Fruit fly (Drosophila melanogaster) whole organism, embryonic: ENCODE data around the gene CG12182.
A peak's percentile ranks its signal among the peaks of the same experiment; 100 is the strongest.

Source experiments
- Atf-2 ChIP-seq: fragments of 200-800 bp; sonication (Bioruptor generic); optimal IDR thresholded peaks from 2 replicates; lab custom pipeline; 2016; ENCODE audit warnings: missing biosample characterization, missing genetic modification characterization
- Bdp1 ChIP-seq: fragments of 200-800 bp; sonication (Bioruptor generic); optimal IDR thresholded peaks from 3 replicates; lab custom pipeline; 2016; ENCODE audit warnings: missing biosample characterization, missing genetic modification characterization
- Blimp-1 ChIP-seq: fragments of 200-800 bp; sonication (Bioruptor generic); optimal IDR thresholded peaks from 3 replicates; lab custom pipeline; 2018; ENCODE audit warnings: missing biosample characterization, missing genetic modification characterization, mild to moderate bottlenecking, moderate library complexity, missing genetic modification reagents
- CG10274 ChIP-seq: fragments of 200-800 bp; sonication (Bioruptor generic); optimal IDR thresholded peaks from 3 replicates; lab custom pipeline; 2017; ENCODE audit warnings: missing biosample characterization, mild to moderate bottlenecking, missing genetic modification characterization
- CG10543 ChIP-seq: fragments of 200-800 bp; sonication (Bioruptor generic); optimal IDR thresholded peaks from 3 replicates; lab custom pipeline; 2017; ENCODE audit warnings: missing biosample characterization, mild to moderate bottlenecking, missing genetic modification characterization, moderate library complexity
- CG11504 ChIP-seq: fragments of 200-800 bp; sonication (Bioruptor generic); optimal IDR thresholded peaks from 3 replicates; lab custom pipeline; 2019; ENCODE audit warnings: missing biosample characterization, mild to moderate bottlenecking, missing genetic modification characterization, moderate library complexity
- CG11723 ChIP-seq: fragments of 200-800 bp; sonication (Bioruptor generic); optimal IDR thresholded peaks from 2 replicates; lab custom pipeline; 2017; ENCODE audit warnings: missing biosample characterization, mild to moderate bottlenecking, missing genetic modification characterization
- CG12104 ChIP-seq: fragments of 200-800 bp; sonication (Bioruptor generic); optimal IDR thresholded peaks from 3 replicates; lab custom pipeline; 2016; ENCODE audit warnings: missing biosample characterization, missing genetic modification characterization
- CG14667 ChIP-seq: fragments of 200-800 bp; sonication (Bioruptor generic); IDR thresholded peaks from 2 replicates; pipeline ENCODE4 v1.3.6; 2022; ENCODE audit warnings: missing biosample characterization, missing genetic modification characterization
- CG15479 ChIP-seq: fragments of 200-800 bp; sonication (Bioruptor generic); optimal IDR thresholded peaks from 3 replicates; lab custom pipeline; 2019; ENCODE audit warnings: missing biosample characterization, mild to moderate bottlenecking, missing genetic modification characterization, moderate library complexity
- CG17361 ChIP-seq: fragments of 200-800 bp; sonication (Bioruptor generic); IDR thresholded peaks from 3 replicates; pipeline ENCODE4 v1.3.6; 2022; ENCODE audit warnings: missing biosample characterization, missing genetic modification characterization
- CG17612 ChIP-seq: fragments of 200-800 bp; sonication (Bioruptor generic); IDR thresholded peaks from 2 replicates; pipeline ENCODE4 v1.3.6; 2022; ENCODE audit warnings: missing biosample characterization, missing genetic modification characterization
- CG18619 ChIP-seq: fragments of 200-800 bp; sonication (Bioruptor generic); optimal IDR thresholded peaks from 3 replicates; lab custom pipeline; 2017; ENCODE audit warnings: missing biosample characterization, mild to moderate bottlenecking, missing genetic modification characterization
- CG4820 ChIP-seq: fragments of 200-800 bp; sonication (Bioruptor generic); optimal IDR thresholded peaks from 3 replicates; lab custom pipeline; 2016; ENCODE audit warnings: missing biosample characterization, missing genetic modification characterization
- CG7372 ChIP-seq: fragments of 200-800 bp; sonication (Bioruptor generic); IDR thresholded peaks from 2 replicates; pipeline ENCODE4 v1.3.6; 2022; ENCODE audit warnings: missing biosample characterization, missing genetic modification characterization
- CG8089 ChIP-seq: fragments of 200-800 bp; sonication (Bioruptor generic); optimal IDR thresholded peaks from 3 replicates; lab custom pipeline; 2016; ENCODE audit warnings: missing biosample characterization, missing genetic modification characterization
- CG8290 ChIP-seq, 3 experiments: fragments of 200-800 bp; sonication (Bioruptor generic); optimal IDR thresholded peaks; 2 replicates each; lab custom pipeline; 2016 to 2019; ENCODE audit warnings: missing biosample characterization in 3 of 3, missing genetic modification characterization in 3 of 3, mild to moderate bottlenecking in 2 of 3, moderate library complexity in 1 of 3
- CG9609 ChIP-seq: fragments of 200-800 bp; sonication (Bioruptor generic); optimal IDR thresholded peaks from 3 replicates; lab custom pipeline; 2016; ENCODE audit warnings: missing biosample characterization, missing genetic modification characterization
- Dfd ChIP-seq, 2 experiments: fragments of >200 bp; optimal IDR thresholded peaks; 2 replicates each; lab custom pipeline; 2017; ENCODE audit warnings: missing biosample characterization in 2 of 2, missing genetic modification characterization in 2 of 2
- Dip3 ChIP-seq: fragments of 200-800 bp; sonication (Bioruptor generic); optimal IDR thresholded peaks from 3 replicates; lab custom pipeline; 2016; ENCODE audit warnings: missing biosample characterization, missing genetic modification characterization
- E2f2 ChIP-seq: fragments of 200-800 bp; sonication (Bioruptor generic); IDR thresholded peaks from 2 replicates; pipeline ENCODE4 v1.3.6; 2022; ENCODE audit warnings: missing biosample characterization, missing genetic modification characterization
- HLH4C ChIP-seq: fragments of 200-800 bp; sonication (Bioruptor generic); IDR thresholded peaks from 3 replicates; pipeline ENCODE4 v1.3.6; 2022; ENCODE audit warnings: missing biosample characterization, missing genetic modification characterization; ENCODE audit not compliant: partially characterized antibody
- Kr ChIP-seq: fragments of 200-800 bp; sonication (Bioruptor generic); optimal IDR thresholded peaks from 2 replicates; lab custom pipeline; 2017; ENCODE audit warnings: missing biosample characterization, mild to moderate bottlenecking, missing genetic modification characterization
- Lhr ChIP-seq: fragments of 200-800 bp; sonication (Bioruptor generic); optimal IDR thresholded peaks from 3 replicates; lab custom pipeline; 2017; ENCODE audit warnings: mild to moderate bottlenecking, missing biosample characterization, missing genetic modification reagents, missing genetic modification characterization
- Oli ChIP-seq: fragments of 200-800 bp; sonication (Bioruptor generic); optimal IDR thresholded peaks from 2 replicates; lab custom pipeline; 2018; ENCODE audit warnings: missing biosample characterization, mild to moderate bottlenecking, missing genetic modification characterization, moderate library complexity
- Ravus ChIP-seq: fragments of 200-800 bp; sonication (Bioruptor generic); IDR thresholded peaks from 2 replicates; pipeline ENCODE4 v1.3.6; 2022; ENCODE audit warnings: missing biosample characterization, missing genetic modification characterization
- Six4 ChIP-seq: fragments of 200-800 bp; sonication (Bioruptor generic); optimal IDR thresholded peaks from 2 replicates; lab custom pipeline; 2016; ENCODE audit warnings: missing biosample characterization, missing genetic modification characterization
- Sox100B ChIP-seq: fragments of 200-800 bp; sonication (Bioruptor generic); optimal IDR thresholded peaks from 3 replicates; lab custom pipeline; 2018; ENCODE audit warnings: missing biosample characterization, mild to moderate bottlenecking, missing genetic modification characterization
- TFAM ChIP-seq: fragments of 200-800 bp; sonication (Bioruptor generic); optimal IDR thresholded peaks from 2 replicates; lab custom pipeline; 2017; ENCODE audit warnings: missing biosample characterization, missing genetic modification characterization, inconsistent platforms
- Xbp1 ChIP-seq: fragments of 200-800 bp; sonication (Bioruptor generic); optimal IDR thresholded peaks from 3 replicates; lab custom pipeline; 2016; ENCODE audit warnings: missing biosample characterization, mild to moderate bottlenecking, missing genetic modification characterization
- chm ChIP-seq: fragments of 200-800 bp; sonication (Bioruptor generic); IDR thresholded peaks from 2 replicates; pipeline ENCODE4 v1.3.6; 2022; ENCODE audit warnings: missing biosample characterization, missing genetic modification characterization
- corto ChIP-seq: fragments of 200-800 bp; sonication (Bioruptor generic); optimal IDR thresholded peaks from 2 replicates; lab custom pipeline; 2016; ENCODE audit warnings: missing biosample characterization, mild to moderate bottlenecking, missing genetic modification characterization, moderate library complexity
- danr ChIP-seq: fragments of 200-800 bp; sonication (Bioruptor generic); IDR thresholded peaks from 2 replicates; pipeline ENCODE4 v1.3.6; 2022; ENCODE audit warnings: missing biosample characterization, missing genetic modification characterization
- emc ChIP-seq: fragments of 200-800 bp; sonication (Bioruptor generic); optimal IDR thresholded peaks from 2 replicates; lab custom pipeline; 2016; ENCODE audit warnings: missing biosample characterization, missing genetic modification characterization
- gce ChIP-seq: fragments of 200-800 bp; sonication (Bioruptor generic); IDR thresholded peaks from 3 replicates; pipeline ENCODE4 v1.3.6; 2022; ENCODE audit warnings: missing biosample characterization, missing genetic modification characterization
- gcm2 ChIP-seq: fragments of 200-800 bp; sonication (Bioruptor generic); optimal IDR thresholded peaks from 2 replicates; lab custom pipeline; 2016; ENCODE audit warnings: missing biosample characterization, missing genetic modification characterization
- gsb ChIP-seq: fragments of 200-800 bp; sonication (Bioruptor generic); IDR thresholded peaks from 2 replicates; pipeline ENCODE4 v1.3.6; 2022; ENCODE audit warnings: missing biosample characterization, missing genetic modification characterization
- ind ChIP-seq: fragments of 200-800 bp; sonication (Bioruptor generic); optimal IDR thresholded peaks from 3 replicates; lab custom pipeline; 2016; ENCODE audit warnings: missing biosample characterization, missing genetic modification characterization
- kay ChIP-seq: fragments of 200-800 bp; sonication (Bioruptor generic); optimal IDR thresholded peaks from 2 replicates; lab custom pipeline; 2016; ENCODE audit warnings: missing biosample characterization, missing genetic modification characterization
- ken ChIP-seq: fragments of 200-800 bp; sonication (Bioruptor generic); IDR thresholded peaks from 3 replicates; pipeline ENCODE4 v1.3.6; 2022; ENCODE audit warnings: missing biosample characterization, missing genetic modification characterization
- otp ChIP-seq: fragments of 200-800 bp; sonication (Bioruptor generic); IDR thresholded peaks from 3 replicates; pipeline ENCODE4, ENCODE4 v1.3.6; 2022; ENCODE audit warnings: missing biosample characterization, missing genetic modification characterization
- pros ChIP-seq: fragments of 200-800 bp; sonication (Bioruptor generic); optimal IDR thresholded peaks from 3 replicates; lab custom pipeline; 2019; ENCODE audit warnings: missing biosample characterization, mild to moderate bottlenecking, missing genetic modification characterization, moderate library complexity
- pzg ChIP-seq: fragments of 200-800 bp; sonication (Bioruptor generic); optimal IDR thresholded peaks from 3 replicates; lab custom pipeline; 2018; ENCODE audit warnings: missing biosample characterization, mild to moderate bottlenecking, missing genetic modification characterization, moderate library complexity
- rib ChIP-seq: fragments of 200-800 bp; sonication (Bioruptor generic); IDR thresholded peaks from 2 replicates; pipeline ENCODE4 v1.3.6; 2022; ENCODE audit warnings: missing biosample characterization, missing genetic modification characterization
- row ChIP-seq: fragments of 200-800 bp; sonication (Bioruptor generic); IDR thresholded peaks from 3 replicates; pipeline ENCODE4 v1.3.6; 2022; ENCODE audit warnings: missing biosample characterization, missing genetic modification characterization
- sim ChIP-seq: fragments of 200-800 bp; sonication (Bioruptor generic); IDR thresholded peaks from 2 replicates; pipeline ENCODE4 v1.3.6; 2022; ENCODE audit warnings: missing biosample characterization, missing genetic modification characterization
- so ChIP-seq: fragments of 200-800 bp; sonication (Bioruptor generic); IDR thresholded peaks from 3 replicates; pipeline ENCODE4 v1.3.6; 2022; ENCODE audit warnings: missing biosample characterization, missing genetic modification characterization
- tio ChIP-seq: fragments of 200-800 bp; sonication (Bioruptor generic); optimal IDR thresholded peaks from 2 replicates; lab custom pipeline; 2017; ENCODE audit warnings: missing biosample characterization, missing genetic modification characterization, inconsistent platforms
- twi ChIP-seq: fragments of 200-800 bp; optimal IDR thresholded peaks from 2 replicates; lab custom pipeline; 2019; ENCODE audit warnings: missing biosample characterization, mild to moderate bottlenecking, missing genetic modification characterization, moderate library complexity
- wdn ChIP-seq: fragments of 200-800 bp; sonication (Bioruptor generic); IDR thresholded peaks from 2 replicates; pipeline ENCODE4 v1.3.6; 2022; ENCODE audit warnings: missing biosample characterization, missing genetic modification characterization
- wek ChIP-seq: fragments of 200-800 bp; sonication (Bioruptor generic); optimal IDR thresholded peaks from 3 replicates; lab custom pipeline; 2018; ENCODE audit warnings: missing biosample characterization, mild to moderate bottlenecking, missing genetic modification characterization, moderate library complexity
- wor ChIP-seq: fragments of 200-800 bp; sonication (Bioruptor generic); IDR thresholded peaks from 2 replicates; pipeline ENCODE4 v1.3.6; 2022; ENCODE audit warnings: missing biosample characterization, missing genetic modification characterization

CG12182 gene

DNA sequence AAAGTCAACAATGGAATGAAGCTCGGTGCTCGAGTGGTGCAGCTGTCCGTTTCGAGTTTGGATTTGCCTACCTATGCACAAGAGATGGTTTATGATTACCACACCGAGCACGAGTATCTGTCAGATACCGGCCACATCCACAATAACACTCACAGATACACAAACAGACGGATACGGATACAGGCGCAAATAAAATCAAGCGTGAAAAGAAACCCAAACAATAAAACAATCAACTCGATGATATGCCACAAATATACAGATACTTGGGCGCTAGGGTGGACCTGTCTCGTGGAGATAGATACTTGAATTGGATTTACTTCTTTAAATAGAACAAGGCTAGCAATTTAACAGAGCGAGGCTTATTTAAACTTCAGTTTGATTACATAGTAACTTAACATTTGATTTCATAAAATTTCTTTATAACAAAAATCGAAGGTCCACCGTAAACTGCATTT, 29.1 kb downstream of the CG12182 start (continued):
- TF ChIP-seq danr (GFP tag; lab: Robert Waterston, UW) (no peak), CG10274 (GFP tag; lab: Kevin White, UChicago) (no peak), sim (GFP tag; lab: Robert Waterston, UW) (no peak), CG11723 (no peak), Lhr (GFP tag; lab: Kevin White, UChicago) (no peak), wdn (GFP tag; lab: Robert Waterston, UW) (no peak), emc (no peak), Ravus (GFP tag; lab: Robert Waterston, UW) (no peak), Xbp1 (GFP tag; lab: Kevin White, UChicago) (peak; percentile 48), Kr (GFP tag; lab: Kevin White, UChicago) (no peak), CG4820 (GFP tag; lab: Kevin White, UChicago) (peak; percentile 10), CG7372 (GFP tag; lab: Robert Waterston, UW) (no peak), pros (GFP tag; lab: Kevin White, UChicago) (no peak), CG9609 (peak; percentile 9), Six4 (GFP tag; lab: Kevin White, UChicago) (no peak), Blimp-1 (GFP tag; lab: Kevin White, UChicago) (peak; percentile 68), Sox100B (GFP tag; lab: Kevin White, UChicago) (peak; percentile 46), gcm2 (GFP tag; lab: Kevin White, UChicago) (no peak), tio (GFP tag; lab: Kevin White, UChicago) (peak; percentile 4), otp (peak; percentile 45; the same call in 1 of the 3 replicates), row (GFP tag; lab: Robert Waterston, UW) (peak; percentile 46; the same call in 1 of the 3 replicates), CG8290 (GFP tag; optimal IDR thresholded peaks at IDR 0.05; lab: Kevin White, UChicago) (no peak), CG8290 (tag; optimal IDR thresholded peaks at IDR 0.05; lab: Kevin White, UChicago) (no peak), gce (GFP tag; lab: Robert Waterston, UW) (0 out of 3 replicates have a peak, but pooled peaks have one; percentile 38), twi (tag; lab: Kevin White, UChicago) (no peak), Oli (tag; lab: Kevin White, UChicago) (peak; percentile 61), rib (no peak), CG12104 (GFP tag; lab: Kevin White, UChicago) (no peak), wor (GFP tag; lab: Robert Waterston, UW) (no peak), E2f2 (GFP tag; lab: Robert Waterston, UW) (peak; percentile 38; the same call in 1 of the 2 replicates), Atf-2 (GFP tag; lab: Kevin White, UChicago) (no peak), CG15479 (GFP tag; lab: Kevin White, UChicago) (no peak), CG17361 (GFP tag; lab: Robert Waterston, UW) (peak; percentile 46; the same call in 1 of the 3 replicates), CG17612 (GFP tag; lab: Robert Waterston, UW) (no peak), ind (GFP tag; lab: Kevin White, UChicago) (no peak), Dfd (GFP tag; optimal IDR thresholded peaks at IDR 0.05; lab: Kevin White, UChicago) (no peak), CG10543 (no peak), chm (no peak; the same call in 1 of the 2 replicates), gsb (GFP tag; lab: Robert Waterston, UW) (no peak), CG11504 (tag; lab: Kevin White, UChicago) (no peak), CG18619 (GFP tag; lab: Kevin White, UChicago) (no peak), so (GFP tag; lab: Robert Waterston, UW) (peak; percentile 55; the same call in 1 of the 3 replicates), wek (no peak), ken (GFP tag; lab: Robert Waterston, UW) (no peak), HLH4C (GFP tag; lab: Robert Waterston, UW) (no peak), CG14667 (GFP tag; lab: Robert Waterston, UW) (no peak), TFAM (GFP tag; lab: Kevin White, UChicago) (no peak), Bdp1 (no peak), CG8089 (GFP tag; lab: Kevin White, UChicago) (peak; percentile 6), pzg (GFP tag; lab: Kevin White, UChicago) (no peak), corto (no peak), Dip3 (GFP tag; lab: Kevin White, UChicago) (no peak), kay (no peak)
